Fruit fly (Drosophila melanogaster): ENCODE results near the gene CG14913.

CG14913 gene

DNA sequence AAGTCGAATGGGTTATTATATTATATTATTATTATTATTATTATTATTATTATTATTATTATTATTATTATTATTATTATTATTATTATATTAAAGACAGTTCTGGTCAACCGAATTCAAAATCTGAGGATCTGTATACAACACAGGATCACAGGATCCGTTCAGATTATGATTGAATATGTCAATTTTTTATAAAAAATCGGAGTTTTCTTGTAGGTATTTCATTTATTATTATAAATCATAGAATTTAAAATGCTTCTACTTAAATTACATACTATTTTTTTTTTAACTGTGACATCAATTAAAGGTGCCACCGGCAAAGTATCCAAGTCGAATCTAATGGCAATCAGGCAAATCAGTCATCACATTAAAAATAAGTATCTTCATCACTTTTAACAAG is at the start of gene CG14913:
Gene CG14913, plus strand, starts transcription at position 301 of the 400 bp plus-strand sequence.
- TF ChIP-seq fkh (GFP tag; optimal IDR thresholded peaks at IDR 0.05), result no peak
- no peak for TF ChIP-seq CG16779 (tag; optimal IDR thresholded peaks at IDR 0.05)

DNA sequence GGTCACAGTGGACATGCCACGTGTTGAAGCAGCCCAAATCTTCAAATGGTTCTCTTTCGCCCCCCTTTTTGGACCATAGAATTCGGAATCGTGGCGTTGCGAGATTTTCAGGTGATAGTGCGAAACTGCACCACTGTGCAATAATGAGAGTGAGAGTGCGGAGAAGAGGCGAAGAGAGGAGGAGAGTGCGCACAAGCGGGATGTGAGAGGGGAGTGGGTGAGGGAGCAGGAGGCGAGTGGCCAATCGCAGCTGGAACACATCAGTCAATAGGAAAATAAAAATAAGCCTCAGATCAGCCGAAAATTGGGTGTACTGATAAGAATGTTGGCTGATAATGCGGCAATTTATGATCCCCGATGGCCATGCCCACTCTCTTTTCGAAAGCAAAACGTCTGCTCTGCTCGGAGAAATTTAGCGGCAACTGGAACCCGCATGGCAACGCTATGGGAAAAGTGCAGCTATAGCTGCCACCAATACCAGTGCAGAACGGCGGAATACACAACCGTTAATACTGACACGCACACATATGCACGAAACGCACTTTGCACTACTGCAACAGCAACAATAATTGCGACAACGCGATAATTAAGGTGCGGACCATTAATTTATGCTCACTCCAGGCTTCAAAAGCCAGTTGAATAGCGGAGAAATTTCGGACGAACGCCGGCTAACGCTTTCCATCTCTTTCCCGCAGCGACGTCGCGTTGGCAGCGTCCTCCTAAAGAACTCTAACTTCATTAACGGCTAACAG is 49.4 kb upstream of the CG14913 start:
- TF ChIP-seq salr (GFP tag; optimal IDR thresholded peaks at IDR 0.05) (peak; percentile 1 to 13), CG8632 (GFP tag; optimal IDR thresholded peaks at IDR 0.05) (no peak), CG10631 (GFP tag; optimal IDR thresholded peaks at IDR 0.05) (no peak), Smox (GFP tag; optimal IDR thresholded peaks at IDR 0.05) (peak; percentile 38), CG11762 (GFP tag; optimal IDR thresholded peaks at IDR 0.05; ENCODE audit: insufficient read depth) (no peak), CG6808 (GFP tag; optimal IDR thresholded peaks at IDR 0.05) (peak; percentile 79), svp (GFP tag) (peak; percentile 93), CG16779 (tag; optimal IDR thresholded peaks at IDR 0.05) (peak; percentile 66), CG3919 (GFP tag; optimal IDR thresholded peaks at IDR 0.05) (peak; percentile 1), achi (GFP tag; optimal IDR thresholded peaks at IDR 0.05) (no peak), Met (GFP tag; optimal IDR thresholded peaks at IDR 0.05) (peak; percentile 41), dac (GFP tag; optimal IDR thresholded peaks at IDR 0.05) (no peak), CG6163 (GFP tag; IDR thresholded peaks at IDR 0.05) (peak; percentile 26; the same call in 1 of the 3 replicates), CG11294 (GFP tag; IDR thresholded peaks at IDR 0.05) (no peak; the same call in 1 of the 2 replicates), Hr38 (GFP tag; optimal IDR thresholded peaks at IDR 0.05) (no peak), lz (GFP tag; optimal IDR thresholded peaks at IDR 0.05) (no peak), CG3032 (tag; optimal IDR thresholded peaks at IDR 0.05) (peak; percentile 22), net (GFP tag; optimal IDR thresholded peaks at IDR 0.05) (peak; percentile 48), Sox15 (GFP tag; optimal IDR thresholded peaks at IDR 0.05) (no peak), topi (GFP tag; optimal IDR thresholded peaks at IDR 0.05) (peak; percentile 21), Eip78C (GFP tag) (peak; percentile 77), CG11902 (GFP tag; optimal IDR thresholded peaks at IDR 0.05) (no peak), Sox102F (GFP tag; optimal IDR thresholded peaks at IDR 0.05) (peak; percentile 61), CG8319 (GFP tag; optimal IDR thresholded peaks at IDR 0.05) (no peak), Sox14 (GFP tag; optimal IDR thresholded peaks at IDR 0.05) (peak; percentile 36), CG31627 (GFP tag; optimal IDR thresholded peaks at IDR 0.05) (peak; percentile 31), cyc (GFP tag; optimal IDR thresholded peaks at IDR 0.05) (peak; percentile 8), vri (GFP tag; optimal IDR thresholded peaks at IDR 0.05) (peak; percentile 17), CG4318 (GFP tag; optimal IDR thresholded peaks at IDR 0.05) (no peak), CG9139 (GFP tag; optimal IDR thresholded peaks at IDR 0.05) (peak; percentile 52), pdm3 (GFP tag; optimal IDR thresholded peaks at IDR 0.05) (peak; percentile 2), CG8119 (GFP tag; IDR thresholded peaks at IDR 0.05) (peak; percentile 49; the same call in 1 of the 3 replicates), CG7368 (GFP tag; optimal IDR thresholded peaks at IDR 0.05) (no peak), CG6276 (GFP tag; optimal IDR thresholded peaks at IDR 0.05) (no peak), dsx (GFP tag; optimal IDR thresholded peaks at IDR 0.05; ENCODE audit: poor library complexity, severe bottlenecking) (no peak), fd59A (GFP tag; optimal IDR thresholded peaks at IDR 0.05) (no peak), Ets21C (GFP tag; optimal IDR thresholded peaks at IDR 0.05) (no peak), CG34406 (GFP tag; optimal IDR thresholded peaks at IDR 0.05) (peak; percentile 20), fd85E (GFP tag; optimal IDR thresholded peaks at IDR 0.05) (no peak), esn (GFP tag; optimal IDR thresholded peaks at IDR 0.05) (peak; percentile 24), Ets96B (tag; optimal IDR thresholded peaks at IDR 0.05) (peak; percentile 27), acj6 (GFP tag; optimal IDR thresholded peaks at IDR 0.05) (no peak), CG6854 (GFP tag; optimal IDR thresholded peaks at IDR 0.05) (peak; percentile 50), Hr4 (GFP tag; optimal IDR thresholded peaks at IDR 0.05) (peak; percentile 46), CG10669 (GFP tag; optimal IDR thresholded peaks at IDR 0.05) (peak; percentile 43), CG15336 (GFP tag; IDR thresholded peaks at IDR 0.05) (peak; percentile 41), CG6792 (GFP tag; optimal IDR thresholded peaks at IDR 0.05) (peak; percentile 33), Blimp-1 (GFP tag; optimal IDR thresholded peaks at IDR 0.05) (peak; percentile 99)

Data from whole organism, prepupa.